Worm (Caenorhabditis elegans): ENCODE measurements around the gene T05H10.4.

DNA sequence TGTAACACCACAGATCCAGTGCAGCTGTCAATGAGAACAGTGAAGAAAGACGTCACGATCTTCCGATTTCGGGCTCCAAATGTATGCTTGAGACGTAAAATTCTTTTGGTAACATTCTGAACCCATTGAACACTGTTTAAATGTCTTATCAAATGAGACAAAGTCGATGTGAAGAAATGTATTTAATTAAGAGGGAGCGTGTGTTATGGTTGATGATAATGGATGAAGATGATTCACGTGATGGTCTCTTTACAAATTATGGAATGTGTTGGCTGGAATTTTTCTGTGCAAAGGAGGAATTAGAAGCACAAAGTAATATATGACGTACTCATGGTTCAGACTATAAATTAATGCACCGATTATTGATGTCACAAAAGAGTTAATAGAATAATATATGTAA lies 46.0 kb upstream of the T05H10.4 start:
- no peak for TF ChIP-seq mdl-1 (tag; optimal IDR thresholded peaks at IDR 0.05)
- TF ChIP-seq aly-2 (tag; optimal IDR thresholded peaks at IDR 0.05), result no peak
- no peak for TF ChIP-seq skn-1 (tag; optimal IDR thresholded peaks at IDR 0.05)
- no peak for TF ChIP-seq tlp-1 (tag; optimal IDR thresholded peaks at IDR 0.05)

Measured in whole organism, L1 larva.